Worm (Caenorhabditis elegans) whole organism, L4/young adult: ENCODE measurements around the gene F41F3.9.

ENCODE experiments used
- W03F9.2 ChIP-seq: fragments of 150-350 bp; optimal IDR thresholded peaks from 2 replicates; lab custom pipeline; 2014; ENCODE audit warnings: missing biosample characterization, missing genetic modification characterization
- dao-5 ChIP-seq: sonication (generic microtip); optimal IDR thresholded peaks from 2 replicates; lab custom pipeline; 2016; ENCODE audit warnings: missing genotype, missing genetic modification characterization, moderate library complexity, missing compliant biosample characterization

DNA sequence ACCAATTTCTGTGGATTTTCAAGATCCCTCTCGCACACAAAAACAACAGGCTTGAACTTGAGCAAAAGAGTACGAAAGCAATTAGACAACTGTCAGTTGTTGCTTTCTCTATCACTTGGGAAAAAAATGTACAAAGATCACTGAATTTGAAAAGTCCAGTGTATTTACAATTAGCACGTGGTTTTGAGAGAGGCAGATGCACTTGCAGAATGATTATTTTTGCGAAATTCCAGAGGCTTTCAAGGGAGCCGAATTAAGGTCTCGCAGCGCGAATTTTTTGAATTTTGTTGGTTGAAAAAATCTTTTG, 38.0 kb downstream of the F41F3.9 start:
- no peak for TF ChIP-seq dao-5 (tag; lab: Kevin White, UChicago)
- no peak for TF ChIP-seq W03F9.2 (tag; lab: Kevin White, UChicago)
